Fruit fly (Drosophila melanogaster) whole organism, embryonic: ENCODE data around the gene CG34289.

Source experiments
- CG2202 ChIP-seq: fragments of 200-800 bp; sonication (Bioruptor generic); optimal IDR thresholded peaks from 2 replicates; lab custom pipeline; 2018; ENCODE audit warnings: missing biosample characterization, mild to moderate bottlenecking, missing genetic modification characterization
- bigmax ChIP-seq: fragments of 200-800 bp; sonication (Bioruptor generic); optimal IDR thresholded peaks from 2 replicates; lab custom pipeline; 2018; ENCODE audit warnings: missing biosample characterization, mild to moderate bottlenecking, missing genetic modification characterization
- en ChIP-seq: fragments of 200-800 bp; sonication (Bioruptor generic); optimal IDR thresholded peaks from 2 replicates; lab custom pipeline; 2016; ENCODE audit warnings: missing biosample characterization, missing genetic modification characterization
- fd64A ChIP-seq: fragments of 200-800 bp; sonication (Bioruptor generic); optimal IDR thresholded peaks from 3 replicates; lab custom pipeline; 2018; ENCODE audit warnings: missing biosample characterization, mild to moderate bottlenecking, missing genetic modification characterization
- ham ChIP-seq: fragments of 200-800 bp; sonication (Bioruptor generic); IDR thresholded peaks from 2 replicates; pipeline ENCODE4 v1.3.6; 2022; ENCODE audit warnings: missing biosample characterization, missing genetic modification characterization
- mld ChIP-seq: fragments of 200-800 bp; sonication (Bioruptor generic); IDR thresholded peaks from 3 replicates; pipeline ENCODE4 v1.3.6; 2022; ENCODE audit warnings: missing biosample characterization, missing genetic modification characterization; ENCODE audit not compliant: partially characterized antibody
- tgo ChIP-seq: fragments of 200-800 bp; sonication (Bioruptor generic); IDR thresholded peaks from 3 replicates; pipeline ENCODE4 v1.3.6; 2022; ENCODE audit warnings: missing biosample characterization, missing genetic modification characterization

DNA sequence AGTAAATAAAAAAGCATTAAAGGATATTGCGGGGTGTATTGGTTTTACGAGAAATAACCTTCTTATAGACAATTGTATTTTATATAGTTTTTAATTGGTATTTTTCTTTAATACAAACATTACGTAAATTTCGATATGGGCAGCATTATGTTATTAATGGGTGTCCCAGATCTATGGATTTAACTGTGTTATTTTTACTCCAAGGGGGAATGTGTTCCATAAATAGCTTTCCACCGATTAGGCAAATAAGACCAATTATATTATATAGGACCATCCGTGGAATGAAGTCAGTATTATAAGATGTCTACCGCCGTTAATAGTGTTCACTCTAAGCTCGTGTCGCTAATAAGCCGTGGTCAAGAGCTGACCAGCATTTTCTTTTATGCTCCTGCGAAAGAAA lies 23.7 kb downstream of the CG34289 start, which contains the start of gene Ir94g:
- TF ChIP-seq tgo (GFP tag; lab: Robert Waterston, UW) (no peak), fd64A (GFP tag; lab: Kevin White, UChicago) (no peak), CG2202 (tag; lab: Kevin White, UChicago) (no peak), ham (GFP tag; lab: Robert Waterston, UW) (no peak), en (no peak), mld (GFP tag; lab: Robert Waterston, UW) (no peak), bigmax (no peak)
